Fruit fly (Drosophila melanogaster): ENCODE results near the gene CG9427.
A peak's percentile ranks its signal among the peaks of the same experiment; 100 is the strongest.

CG9427 gene

DNA sequence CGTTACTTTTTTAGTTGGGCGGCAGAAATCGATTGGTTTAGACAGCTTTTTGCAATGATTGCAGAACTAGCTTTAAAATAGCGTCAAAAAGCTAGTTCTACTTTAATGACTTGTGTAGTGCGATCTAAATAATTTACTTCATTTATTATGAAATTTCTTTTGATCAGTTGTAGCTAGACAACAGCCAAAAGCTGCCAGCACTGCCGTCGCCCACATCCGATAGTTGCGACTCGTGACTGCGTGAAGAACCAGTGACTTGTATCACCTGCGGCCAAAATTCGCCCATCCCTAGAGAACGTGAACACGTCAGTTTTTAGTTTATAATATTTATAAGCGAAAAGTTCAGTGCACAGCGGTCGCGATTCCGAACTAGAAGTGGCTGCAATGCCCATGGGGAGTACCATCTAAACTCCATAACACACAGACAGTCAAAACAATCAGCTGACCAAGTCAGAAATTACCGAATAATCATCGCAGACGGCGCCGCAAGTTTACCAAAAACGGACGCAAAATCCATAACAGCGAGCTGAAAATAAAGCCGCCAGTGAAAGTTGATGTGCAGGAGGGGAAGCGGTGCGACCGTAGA, 40.0 kb downstream of the CG9427 start, which contains the start of gene P58IPK (continued):
- TF ChIP-seq fu2 (GFP tag; optimal IDR thresholded peaks at IDR 0.05) (peak; percentile 56), mam (GFP tag; optimal IDR thresholded peaks at IDR 0.05) (peak; percentile 85), pho (GFP tag; optimal IDR thresholded peaks at IDR 0.05) (peak; percentile 75), CG32532 (GFP tag; IDR thresholded peaks at IDR 0.05) (peak; percentile 76), bsh (GFP tag; optimal IDR thresholded peaks at IDR 0.05) (peak in 1 of 2 experiments; percentile 45), Meics (GFP tag; optimal IDR thresholded peaks at IDR 0.05) (peak; percentile 56), CG10209 (GFP tag; optimal IDR thresholded peaks at IDR 0.05) (peak; percentile 32), trem (tag; optimal IDR thresholded peaks at IDR 0.05) (peak; percentile 88), BEAF-32 (GFP tag; optimal IDR thresholded peaks at IDR 0.05) (peak; percentile 99), sens-2 (GFP tag; IDR thresholded peaks at IDR 0.05) (no peak), CG8478 (optimal IDR thresholded peaks at IDR 0.05) (no peak), Poxn (GFP tag; IDR thresholded peaks at IDR 0.05) (no peak), Ets65A (GFP tag) (peak; percentile 98), CG11696 (GFP tag; IDR thresholded peaks at IDR 0.05) (no peak), maf-S (GFP tag; optimal IDR thresholded peaks at IDR 0.05) (peak; percentile 67), CG42726 (GFP tag; IDR thresholded peaks at IDR 0.05; ENCODE audit: partially characterized antibody) (peak; percentile 96), amos (GFP tag; IDR thresholded peaks at IDR 0.05; ENCODE audit: partially characterized antibody) (peak; percentile 97), Hr39 (optimal IDR thresholded peaks at IDR 0.05) (no peak), lilli (GFP tag; optimal IDR thresholded peaks at IDR 0.05) (peak; percentile 87), CG32767 (GFP tag; IDR thresholded peaks at IDR 0.05) (no peak), disco-r (GFP tag; optimal IDR thresholded peaks at IDR 0.05) (peak; percentile 10), CG13624 (GFP tag; optimal IDR thresholded peaks at IDR 0.05) (peak; percentile 85), CG7786 (GFP tag; optimal IDR thresholded peaks at IDR 0.05) (peak; percentile 76), CG6175 (GFP tag; IDR thresholded peaks at IDR 0.05) (peak; percentile 64), Hr3 (GFP tag; optimal IDR thresholded peaks at IDR 0.05) (peak; percentile 46), HLH54F (GFP tag; optimal IDR thresholded peaks at IDR 0.05) (peak; percentile 81), CG14667 (GFP tag; IDR thresholded peaks at IDR 0.05) (peak; percentile 56), tio (GFP tag; optimal IDR thresholded peaks at IDR 0.05) (no peak), ATbp (GFP tag; optimal IDR thresholded peaks at IDR 0.05) (no peak), ab (GFP tag; optimal IDR thresholded peaks at IDR 0.05) (no peak), phol (tag; optimal IDR thresholded peaks at IDR 0.05) (peak; percentile 66), CG13296 (GFP tag; optimal IDR thresholded peaks at IDR 0.05) (peak; percentile 28), fd64A (GFP tag; optimal IDR thresholded peaks at IDR 0.05) (no peak), dmrt11E (tag; optimal IDR thresholded peaks at IDR 0.05) (peak; percentile 41), CG11456 (GFP tag; IDR thresholded peaks at IDR 0.05) (peak; percentile 85; the same call in 2 of the 3 replicates), CG14965 (GFP tag; optimal IDR thresholded peaks at IDR 0.05; ENCODE audit: borderline replicate concordance) (no peak), CG13775 (GFP tag; optimal IDR thresholded peaks at IDR 0.05) (peak; percentile 36), sim (GFP tag; IDR thresholded peaks at IDR 0.05) (no peak), CG3163 (GFP tag; optimal IDR thresholded peaks at IDR 0.05) (peak; percentile 58), gem (tag; optimal IDR thresholded peaks at IDR 0.05) (peak; percentile 68), HmgZ (tag; optimal IDR thresholded peaks at IDR 0.05) (peak; percentile 91), zen (tag; optimal IDR thresholded peaks at IDR 0.05) (no peak), CG12155 (GFP tag; optimal IDR thresholded peaks at IDR 0.05) (peak; percentile 78), CG2712 (tag; optimal IDR thresholded peaks at IDR 0.05) (peak; percentile 66), Ssrp (tag; optimal IDR thresholded peaks at IDR 0.05) (peak; percentile 38), Side (GFP tag; optimal IDR thresholded peaks at IDR 0.05) (peak; percentile 45), tin (GFP tag; optimal IDR thresholded peaks at IDR 0.05) (peak; percentile 69), CG8281 (tag; optimal IDR thresholded peaks at IDR 0.05) (no peak), sisA (GFP tag; IDR thresholded peaks at IDR 0.05) (peak; percentile 64), slp2 (GFP tag; optimal IDR thresholded peaks at IDR 0.05) (peak; percentile 52), H2.0 (GFP tag; IDR thresholded peaks at IDR 0.05) (peak; percentile 59)

All from whole organism, embryonic.